Worm (Caenorhabditis elegans) whole organism, early embryonic: Measurements from ENCODE around the gene bkip-1.

ENCODE experiments used
- F13C5.2 ChIP-seq: sonication (generic microtip); optimal IDR thresholded peaks from 2 replicates; lab custom pipeline; 2017; ENCODE audit warnings: mild to moderate bottlenecking, missing genetic modification characterization, inconsistent platforms, missing compliant biosample characterization
- aly-1 ChIP-seq: sonication (generic microtip); optimal IDR thresholded peaks from 2 replicates; lab custom pipeline; 2016; ENCODE audit warnings: missing genetic modification characterization, missing compliant biosample characterization
- ama-1 ChIP-seq: fragments of 150-350 bp; optimal IDR thresholded peaks from 2 replicates; lab custom pipeline; 2014
- ets-7 ChIP-seq: sonication (generic microtip); optimal IDR thresholded peaks from 2 replicates; lab custom pipeline; 2016; ENCODE audit warnings: missing genotype, missing genetic modification characterization, missing compliant biosample characterization
- flt-1 ChIP-seq: fragments of 200-800 bp; sonication (Bioruptor generic); IDR thresholded peaks from 2 replicates; pipeline ENCODE4 v1.3.6; 2022; ENCODE audit warnings: missing genetic modification characterization, missing compliant biosample characterization
- hmbx-1 ChIP-seq: sonication (generic microtip); optimal IDR thresholded peaks from 2 replicates; lab custom pipeline; 2016; ENCODE audit warnings: mild to moderate bottlenecking, missing genetic modification characterization, missing compliant biosample characterization
- hmg-4 ChIP-seq: fragments of 200-800 bp; sonication (Bioruptor generic); optimal IDR thresholded peaks from 2 replicates; lab custom pipeline; 2018; ENCODE audit warnings: mild to moderate bottlenecking, missing genetic modification characterization, missing compliant biosample characterization
- sea-1 ChIP-seq: fragments of 200-800 bp; sonication (Bioruptor generic); conservative IDR thresholded peaks from 2 replicates; pipeline ENCODE4 v1.3.6; 2022; ENCODE audit warnings: missing genetic modification characterization, missing compliant biosample characterization
- tbx-11 ChIP-seq: fragments of 200-800 bp; sonication (Bioruptor generic); IDR thresholded peaks from 2 replicates; pipeline ENCODE4 v1.3.6; 2022; ENCODE audit warnings: missing genetic modification characterization, missing compliant biosample characterization
- tra-4 ChIP-seq: sonication (generic microtip); optimal IDR thresholded peaks from 2 replicates; lab custom pipeline; 2017; ENCODE audit warnings: missing genetic modification characterization, missing compliant biosample characterization

ce11 chrII:14118391-14118790 lies 17.3 kb downstream of the bkip-1 start:
- TF ChIP-seq hmg-4 (GFP tag; lab: Kevin White, UChicago) (no peak), flt-1 (GFP tag; lab: Robert Waterston, UW) (no peak), hmbx-1 (no peak), tbx-11 (GFP tag; lab: Robert Waterston, UW) (no peak), ama-1 (lab: Kevin White, UChicago) (no peak), F13C5.2 (tag; lab: Kevin White, UChicago) (no peak), tra-4 (tag; lab: Kevin White, UChicago) (no peak), aly-1 (tag; lab: Kevin White, UChicago) (no peak), sea-1 (GFP tag; lab: Robert Waterston, UW) (no peak), ets-7 (tag; lab: Kevin White, UChicago) (no peak)
